Fruit fly (Drosophila melanogaster): Measurements from ENCODE around the gene AlkB.

The AlkB gene

DNA sequence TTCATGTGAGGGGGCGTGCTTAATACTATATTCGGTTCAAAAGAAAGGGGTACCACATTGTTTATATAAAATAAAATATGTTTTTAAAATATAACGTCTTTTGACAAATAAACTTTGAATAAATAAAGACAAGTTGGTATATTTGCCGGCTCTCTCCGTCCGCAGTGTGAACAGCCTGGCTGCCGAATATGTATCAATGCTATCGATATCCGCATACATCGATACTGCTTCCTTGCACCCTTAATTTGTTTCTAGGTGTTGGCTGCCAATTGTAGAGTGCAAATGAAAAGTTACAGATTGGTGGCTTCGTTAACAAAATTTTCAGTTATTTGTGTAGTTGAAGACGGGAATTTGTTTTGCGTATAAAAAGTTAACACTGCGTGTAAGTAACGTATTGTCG lies 582 bp upstream of the AlkB start, which contains the start of gene Gbeta13F:
Gene Gbeta13F, plus strand, starts transcription at position 247 of the 400 bp plus-strand sequence.
- no peak for TF ChIP-seq Snoo (tag; optimal IDR thresholded peaks at IDR 0.05)
- TF ChIP-seq CG4496 (GFP tag; IDR thresholded peaks at IDR 0.05), result peak; percentile 33; the same call in 2 of the 3 replicates

DNA sequence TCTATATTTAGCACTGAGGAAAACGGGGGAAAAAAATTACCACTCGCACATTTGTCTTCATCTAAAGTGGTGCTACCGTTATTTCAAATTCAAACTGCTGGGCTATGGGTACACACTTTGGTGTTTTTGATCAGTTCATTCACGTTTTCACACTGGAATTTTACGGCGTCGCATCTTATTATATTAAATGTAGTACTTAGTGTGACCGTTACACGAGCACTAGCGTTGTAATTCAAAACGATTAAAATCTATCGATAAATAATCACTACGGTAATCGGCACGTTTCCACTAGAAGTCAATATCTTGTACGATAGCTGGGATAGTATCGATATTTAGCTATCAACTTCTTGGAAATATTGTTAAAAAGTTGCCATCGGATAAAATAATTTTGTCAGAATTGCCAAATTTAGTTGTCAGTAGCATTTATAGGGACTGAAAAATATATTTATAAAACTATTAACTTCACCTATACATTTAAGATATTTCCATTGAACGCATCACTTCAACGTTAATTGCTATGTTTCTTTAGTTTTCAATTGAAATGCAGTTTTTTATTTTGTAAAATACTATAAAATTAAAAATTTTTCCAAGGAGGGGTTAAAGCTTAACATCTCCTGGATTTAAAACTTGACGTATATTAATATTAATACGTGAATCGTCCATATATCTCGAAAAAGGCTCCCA lies 1.5 kb downstream of the AlkB start, which contains the start of the genes CG46440 and Myb:
Gene CG46440, minus strand, starts transcription at position 223 of the 684 bp plus-strand sequence.
Gene Myb, minus strand, starts transcription at position 223 of the 684 bp plus-strand sequence.
- TF ChIP-seq Ets98B (GFP tag; IDR thresholded peaks at IDR 0.05) (0 out of 2 replicates have a peak, but pooled peaks have one; percentile 7), CG4496 (GFP tag; IDR thresholded peaks at IDR 0.05) (0 out of 3 replicates have a peak, but pooled peaks have one; percentile 29), Pif1A (GFP tag; optimal IDR thresholded peaks at IDR 0.05) (no peak)

DNA sequence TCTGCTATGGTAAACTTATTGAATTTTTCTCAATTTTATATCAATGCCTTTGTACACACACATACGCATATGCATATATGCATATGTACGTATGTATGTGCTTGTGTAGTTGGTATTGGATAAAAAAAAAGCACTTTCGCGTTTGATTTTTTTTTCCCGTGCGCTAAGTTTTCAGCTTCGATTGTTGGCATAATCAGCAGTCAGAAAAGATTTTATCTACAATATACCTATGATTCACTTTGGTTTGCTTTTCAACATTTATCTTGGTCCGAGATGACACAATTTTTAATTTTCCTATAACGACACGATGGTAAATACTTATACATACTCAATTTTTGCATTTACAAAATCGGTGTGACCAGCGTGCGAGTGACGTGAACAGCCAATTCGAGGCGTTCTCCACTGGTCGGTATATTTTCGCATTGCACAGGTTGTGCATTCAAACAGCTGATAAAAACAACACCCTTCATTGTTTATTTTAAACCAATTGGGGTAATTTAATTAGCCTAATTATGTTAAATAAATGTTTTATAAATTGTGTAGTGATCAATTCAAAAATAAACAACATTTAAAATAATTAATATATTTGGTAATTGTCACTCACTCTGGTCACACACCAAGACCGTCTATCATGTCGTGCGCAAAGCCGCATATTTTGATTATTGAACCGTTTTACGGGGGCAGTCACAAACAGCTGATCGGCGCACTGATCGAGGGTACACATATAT lies 6.3 kb downstream of the AlkB start, which contains the start of the genes UBL3 and CG15914:
Gene UBL3, minus strand, starts transcription at position 361 of the 728 bp plus-strand sequence.
Gene CG15914, plus strand, starts transcription at position 607 of the 728 bp plus-strand sequence.
- TF ChIP-seq EcR (GFP tag; optimal IDR thresholded peaks at IDR 0.05) (no peak), CG4496 (GFP tag; IDR thresholded peaks at IDR 0.05) (no peak), gl (tag; optimal IDR thresholded peaks at IDR 0.05) (no peak), rn (GFP tag; IDR thresholded peaks at IDR 0.05) (no peak), CG8159 (tag; optimal IDR thresholded peaks at IDR 0.05) (no peak), Pif1B (GFP tag; optimal IDR thresholded peaks at IDR 0.05) (peak; percentile 25), CG34367 (tag; optimal IDR thresholded peaks at IDR 0.05) (no peak)

DNA sequence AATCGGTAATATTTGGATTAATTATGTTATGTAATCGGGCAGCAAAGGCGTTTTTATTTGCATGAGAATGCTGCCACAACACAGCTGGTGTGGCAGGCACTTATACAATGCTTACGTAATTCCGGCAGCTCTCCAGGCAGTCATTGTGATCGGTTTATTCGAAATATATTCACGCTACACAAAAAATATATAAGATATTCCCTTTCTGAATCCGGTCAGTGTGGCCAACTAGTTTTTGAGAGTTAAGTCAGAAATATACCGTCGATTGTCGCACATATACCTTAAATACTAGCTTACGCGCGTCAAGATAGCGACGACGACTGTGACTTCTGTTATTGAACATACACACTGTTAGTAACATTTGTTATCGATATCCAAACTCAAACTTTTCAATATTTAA lies 10.3 kb downstream of the AlkB start, which contains the start of gene sun:
Gene sun, minus strand, starts transcription at position 238 of the 400 bp plus-strand sequence.
- TF ChIP-seq CG17806 (tag; optimal IDR thresholded peaks at IDR 0.05), result no peak
- TF ChIP-seq CG9948 (tag; optimal IDR thresholded peaks at IDR 0.05), result no peak
- TF ChIP-seq CG32121 (GFP tag; IDR thresholded peaks at IDR 0.05), result no peak
- TF ChIP-seq CG8159 (tag; optimal IDR thresholded peaks at IDR 0.05), result no peak
- no peak for TF ChIP-seq CG14655 (GFP tag; optimal IDR thresholded peaks at IDR 0.05)
- TF ChIP-seq CG15710 (tag; optimal IDR thresholded peaks at IDR 0.05), result no peak
- no peak for TF ChIP-seq gl (tag; optimal IDR thresholded peaks at IDR 0.05)
- TF ChIP-seq fd96Ca (GFP tag; IDR thresholded peaks at IDR 0.05), result no peak
- no peak for TF ChIP-seq CG13204 (GFP tag; optimal IDR thresholded peaks at IDR 0.05)
- no peak for TF ChIP-seq CG34367 (tag; optimal IDR thresholded peaks at IDR 0.05)

DNA sequence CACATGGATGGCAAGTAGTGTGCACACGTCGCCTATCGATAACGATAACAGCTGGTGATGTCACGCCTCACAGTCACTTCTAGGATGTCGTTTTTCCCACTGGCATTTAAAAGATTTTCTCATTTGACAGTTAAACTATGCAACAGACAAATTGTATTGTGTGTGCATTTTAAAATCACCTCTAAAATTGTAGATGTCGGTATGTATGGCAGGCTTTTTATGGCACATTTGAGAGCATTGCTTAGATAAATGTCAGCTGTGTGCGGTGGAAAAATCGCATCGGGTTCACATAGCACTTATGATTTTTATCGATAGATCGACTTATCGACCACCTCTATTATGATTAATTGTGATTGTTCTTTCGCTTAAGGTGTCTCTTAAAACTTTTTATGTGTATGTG lies 15.1 kb downstream of the AlkB start, which contains the start of the genes ArgRS and CG8578:
Gene ArgRS, minus strand, starts transcription at position 7 of the 400 bp plus-strand sequence.
Gene CG8578, plus strand, starts transcription at position 338 of the 400 bp plus-strand sequence.
- peak; percentile 22 for TF ChIP-seq CG15710 (tag; optimal IDR thresholded peaks at IDR 0.05)
- TF ChIP-seq CG10348 (GFP tag; IDR thresholded peaks at IDR 0.05), result no peak
- no peak for TF ChIP-seq CG14655 (GFP tag; optimal IDR thresholded peaks at IDR 0.05)
- peak; percentile 3 for TF ChIP-seq CG9948 (tag; optimal IDR thresholded peaks at IDR 0.05)
- TF ChIP-seq CG32121 (GFP tag; IDR thresholded peaks at IDR 0.05), result peak; percentile 47; the same call in 1 of the 2 replicates
- peak; percentile 52 for TF ChIP-seq Pif1B (GFP tag; optimal IDR thresholded peaks at IDR 0.05)
- TF ChIP-seq CG4496 (GFP tag; IDR thresholded peaks at IDR 0.05), result peak; percentile 82
- peak; percentile 60 for TF ChIP-seq Snoo (tag; optimal IDR thresholded peaks at IDR 0.05)
- TF ChIP-seq EcR (GFP tag; optimal IDR thresholded peaks at IDR 0.05), result no peak
- peak; percentile 55 for TF ChIP-seq rn (GFP tag; IDR thresholded peaks at IDR 0.05)

DNA sequence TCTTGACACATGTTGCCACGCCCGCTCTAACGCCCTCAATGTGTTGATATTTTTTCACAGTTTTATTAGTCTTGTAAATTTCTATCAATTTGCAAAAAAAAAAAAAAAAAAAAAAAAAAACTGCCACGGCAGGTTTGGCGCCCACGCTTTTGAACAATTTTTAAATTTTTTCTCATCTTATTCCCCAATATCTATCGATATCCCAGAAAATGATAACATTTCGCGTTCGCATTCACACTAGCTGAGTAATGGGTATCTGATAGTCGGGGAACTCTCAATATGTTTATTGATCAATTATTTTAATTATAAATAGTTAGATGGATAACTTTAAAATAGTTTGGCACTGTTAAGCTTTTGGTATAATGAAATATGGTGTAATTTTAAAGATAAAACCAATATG lies 17.9 kb downstream of the AlkB start:
- TF ChIP-seq CG17806 (tag; optimal IDR thresholded peaks at IDR 0.05) (no peak), CG8159 (tag; optimal IDR thresholded peaks at IDR 0.05) (no peak), Snoo (tag; optimal IDR thresholded peaks at IDR 0.05) (no peak), fd96Ca (GFP tag; IDR thresholded peaks at IDR 0.05) (no peak), CG13204 (GFP tag; optimal IDR thresholded peaks at IDR 0.05) (no peak), CG9948 (tag; optimal IDR thresholded peaks at IDR 0.05) (no peak), CG4496 (GFP tag; IDR thresholded peaks at IDR 0.05) (no peak), CG12605 (GFP tag; IDR thresholded peaks at IDR 0.05) (no peak), Pif1B (GFP tag; optimal IDR thresholded peaks at IDR 0.05) (no peak), rn (GFP tag; IDR thresholded peaks at IDR 0.05) (no peak), CG15710 (tag; optimal IDR thresholded peaks at IDR 0.05) (no peak), CG34367 (tag; optimal IDR thresholded peaks at IDR 0.05) (no peak), CG32121 (GFP tag; IDR thresholded peaks at IDR 0.05) (no peak), CG8301 (tag; optimal IDR thresholded peaks at IDR 0.05) (no peak), D1 (tag; optimal IDR thresholded peaks at IDR 0.05) (no peak), CG10348 (GFP tag; IDR thresholded peaks at IDR 0.05) (no peak), CG14655 (GFP tag; optimal IDR thresholded peaks at IDR 0.05) (no peak), Pif1A (GFP tag; optimal IDR thresholded peaks at IDR 0.05) (no peak), Ets98B (GFP tag; IDR thresholded peaks at IDR 0.05) (no peak)

Measured in whole organism, pupa.